Worm (Caenorhabditis elegans): ENCODE results near the gene sre-34.
"Not testable (repeated sequence)": the region's sequence is repeated elsewhere in the genome, so short reads cannot be mapped to it uniquely, and the experiment has no call there.

sre-34 gene

ce11 chrII:12441164-12441563 lies 8.8 kb upstream of the sre-34 start, which contains the start of gene Y57A10C.10:
TSS of gene Y57A10C.10 (minus strand) at chrII:12441264.
- not testable (repeated sequence) for TF ChIP-seq ceh-83 (GFP tag; optimal IDR thresholded peaks at IDR 0.05); snpc-4 (tag; optimal IDR thresholded peaks at IDR 0.05); unc-120 (tag; optimal IDR thresholded peaks at IDR 0.05; ENCODE audit: poor library complexity, severe bottlenecking)

DNA sequence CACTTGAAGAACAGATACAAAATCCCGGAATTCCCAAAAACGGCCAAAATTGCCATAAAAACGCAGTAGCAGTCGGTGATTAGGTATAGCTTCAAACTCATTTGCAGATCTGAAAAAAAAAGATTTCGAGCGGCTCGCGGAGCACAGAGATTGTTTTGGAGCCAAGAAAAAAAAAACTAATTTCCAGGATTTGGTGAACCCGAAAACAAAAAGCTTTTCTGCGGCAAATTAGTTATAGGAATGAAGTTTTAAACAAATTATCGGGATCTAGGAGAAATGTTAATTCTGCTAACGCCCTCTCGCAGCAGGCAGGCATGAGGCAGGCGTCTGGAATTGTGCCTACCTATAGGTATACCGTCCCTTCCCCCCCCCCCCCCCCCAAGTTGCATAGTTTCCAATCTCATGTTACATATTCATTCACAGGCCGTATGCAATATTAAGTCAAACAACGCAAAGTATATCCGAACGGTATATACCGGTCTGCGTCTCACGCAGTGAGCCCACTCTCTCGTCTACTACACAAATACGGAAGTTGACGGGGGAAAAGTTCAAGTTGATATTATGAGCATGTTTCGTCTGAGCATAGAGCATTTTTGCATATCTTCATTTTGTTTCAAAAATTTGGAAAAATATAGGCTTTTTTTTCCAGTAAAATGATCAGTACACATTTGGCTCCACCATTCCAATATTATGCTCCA lies 5.1 kb upstream of the sre-34 start, which contains the start of the genes W05H5.1 and pitr-6:
Gene W05H5.1, minus strand, starts transcription at position 101 of the 698 bp plus-strand sequence.
Gene pitr-6, plus strand, starts transcription at position 648 of the 698 bp plus-strand sequence.
- TF ChIP-seq zip-8 (tag; optimal IDR thresholded peaks at IDR 0.05), result no peak
- peak; percentile 14 for TF ChIP-seq pha-4 (tag; optimal IDR thresholded peaks at IDR 0.05)

- TF ChIP-seq cnd-1 (tag; optimal IDR thresholded peaks at IDR 0.05) (no peak), mep-1 (tag; optimal IDR thresholded peaks at IDR 0.05) (no peak), mls-2 (tag; optimal IDR thresholded peaks at IDR 0.05) (no peak), tbx-8 (GFP tag; optimal IDR thresholded peaks at IDR 0.05) (no peak), snpc-4 (tag; optimal IDR thresholded peaks at IDR 0.05) (no peak), ceh-83 (GFP tag; optimal IDR thresholded peaks at IDR 0.05) (no peak), zip-8 (tag; optimal IDR thresholded peaks at IDR 0.05) (no peak), hlh-1 (tag; optimal IDR thresholded peaks at IDR 0.05) (no peak), unc-62 (GFP tag; optimal IDR thresholded peaks at IDR 0.05) (no peak), ceh-39 (tag; optimal IDR thresholded peaks at IDR 0.05) (no peak), lin-13 (tag; optimal IDR thresholded peaks at IDR 0.05) (no peak), M03D4.4 (tag; optimal IDR thresholded peaks at IDR 0.05) (no peak), flh-1 (GFP tag; optimal IDR thresholded peaks at IDR 0.05) (no peak), blmp-1 (tag; optimal IDR thresholded peaks at IDR 0.05) (no peak), ceh-43 (GFP tag; optimal IDR thresholded peaks at IDR 0.05) (no peak), nhr-12 (tag; optimal IDR thresholded peaks at IDR 0.05) (no peak)
Measured at ce11 chrII:12448241-12448640, 1.7 kb upstream of the sre-34 start, which contains the start of gene srh-27. TSS of gene srh-27 (plus strand) at chrII:12448541.

ce11 chrII:12452754-12453352 lies 2.9 kb downstream of the sre-34 start, which contains the start of the genes sre-35 and sre-33:
TSS of gene sre-35 (minus strand) at chrII:12452854.
TSS of gene sre-33 (plus strand) at chrII:12453302.
- TF ChIP-seq ham-2 (GFP tag; optimal IDR thresholded peaks at IDR 0.05) (no peak), lin-13 (tag; optimal IDR thresholded peaks at IDR 0.05) (no peak), lsy-2 (tag; optimal IDR thresholded peaks at IDR 0.05) (no peak), snpc-4 (tag; optimal IDR thresholded peaks at IDR 0.05) (no peak), cnd-1 (tag; optimal IDR thresholded peaks at IDR 0.05) (no peak), ceh-83 (GFP tag; optimal IDR thresholded peaks at IDR 0.05) (no peak), nhr-12 (tag; optimal IDR thresholded peaks at IDR 0.05) (no peak), M03D4.4 (tag; optimal IDR thresholded peaks at IDR 0.05) (no peak)

- TF ChIP-seq lin-32 (GFP tag; optimal IDR thresholded peaks at IDR 0.05) (no peak), bed-3 (GFP tag; optimal IDR thresholded peaks at IDR 0.05) (no peak), lsy-2 (tag; optimal IDR thresholded peaks at IDR 0.05) (no peak), unc-39 (tag; optimal IDR thresholded peaks at IDR 0.05) (no peak), mep-1 (tag; optimal IDR thresholded peaks at IDR 0.05) (no peak), tbx-8 (GFP tag; optimal IDR thresholded peaks at IDR 0.05) (no peak), zip-8 (tag; optimal IDR thresholded peaks at IDR 0.05) (no peak), ztf-11 (tag; optimal IDR thresholded peaks at IDR 0.05) (no peak), mls-2 (tag; optimal IDR thresholded peaks at IDR 0.05) (no peak), blmp-1 (tag; optimal IDR thresholded peaks at IDR 0.05) (no peak), nhr-76 (tag; optimal IDR thresholded peaks at IDR 0.05) (no peak)
Measured at ce11 chrII:12456633-12457032, 6.7 kb downstream of the sre-34 start, which contains the start of gene sre-32. TSS of gene sre-32 (minus strand) at chrII:12456733.

ce11 chrII:12457275-12457674 lies 7.3 kb downstream of the sre-34 start, which contains the start of gene sre-38:
TSS of gene sre-38 (plus strand) at chrII:12457575.
- no peak for TF ChIP-seq ham-2 (GFP tag; optimal IDR thresholded peaks at IDR 0.05)
- no peak for TF ChIP-seq mls-2 (tag; optimal IDR thresholded peaks at IDR 0.05)
- TF ChIP-seq lin-32 (GFP tag; optimal IDR thresholded peaks at IDR 0.05), result no peak
- TF ChIP-seq ceh-83 (GFP tag; optimal IDR thresholded peaks at IDR 0.05), result no peak
- TF ChIP-seq flh-1 (GFP tag; optimal IDR thresholded peaks at IDR 0.05), result no peak
- no peak for TF ChIP-seq unc-62 (GFP tag; optimal IDR thresholded peaks at IDR 0.05)
- no peak for TF ChIP-seq elt-3 (tag; optimal IDR thresholded peaks at IDR 0.05)
- TF ChIP-seq lin-13 (tag; optimal IDR thresholded peaks at IDR 0.05), result no peak
- TF ChIP-seq sptf-1 (tag; optimal IDR thresholded peaks at IDR 0.05), result no peak
- no peak for TF ChIP-seq nhr-12 (tag; optimal IDR thresholded peaks at IDR 0.05)
- no peak for TF ChIP-seq ztf-11 (tag; optimal IDR thresholded peaks at IDR 0.05)
- TF ChIP-seq pha-4 (tag; optimal IDR thresholded peaks at IDR 0.05), result no peak
- no peak for TF ChIP-seq snpc-4 (tag; optimal IDR thresholded peaks at IDR 0.05)
- TF ChIP-seq cnd-1 (tag; optimal IDR thresholded peaks at IDR 0.05), result no peak
- no peak for TF ChIP-seq unc-39 (tag; optimal IDR thresholded peaks at IDR 0.05)
